Worm (Caenorhabditis elegans): ENCODE measurements around the gene C04C3.4.

C04C3.4 gene

ce11 chrIV:3363221-3363620, 30.9 kb upstream of the C04C3.4 start, which contains the start of gene Y55H10A.2:
TSS of gene Y55H10A.2 (plus strand) at chrIV:3363521.
- no peak for TF ChIP-seq mxl-3 (GFP tag; optimal IDR thresholded peaks at IDR 0.05)
- no peak for TF ChIP-seq unc-130 (GFP tag; optimal IDR thresholded peaks at IDR 0.05)
- peak; percentile 69 for TF ChIP-seq aha-1 (tag)

ce11 chrIV:3363784-3364183, 30.4 kb upstream of the C04C3.4 start:
- TF ChIP-seq nhr-6 (tag; optimal IDR thresholded peaks at IDR 0.05) = no peak
- TF ChIP-seq jun-1 (tag; optimal IDR thresholded peaks at IDR 0.05) = no peak
- TF ChIP-seq vab-7 (GFP tag; IDR thresholded peaks at IDR 0.05) = no peak
- TF ChIP-seq nhr-48 (tag; optimal IDR thresholded peaks at IDR 0.05) = no peak
- TF ChIP-seq nhr-111 (GFP tag; optimal IDR thresholded peaks at IDR 0.05) = no peak
- TF ChIP-seq nhr-76 (tag; optimal IDR thresholded peaks at IDR 0.05) = no peak
- no peak for TF ChIP-seq ama-1 (optimal IDR thresholded peaks at IDR 0.05)
- no peak for TF ChIP-seq pqm-1 (tag; optimal IDR thresholded peaks at IDR 0.05)
- TF ChIP-seq set-16 (GFP tag; IDR thresholded peaks at IDR 0.05) = no peak
- no peak for TF ChIP-seq egl-43 (GFP tag; IDR thresholded peaks at IDR 0.05)
- TF ChIP-seq nhr-102 (tag; optimal IDR thresholded peaks at IDR 0.05) = no peak
- no peak for TF ChIP-seq egl-27 (tag; optimal IDR thresholded peaks at IDR 0.05)
- no peak for TF ChIP-seq arid-1 (GFP tag; conservative IDR thresholded peaks at IDR 0.05)
- TF ChIP-seq pha-4 (GFP tag; IDR thresholded peaks at IDR 0.05) = no peak
- no peak for TF ChIP-seq pha-4 (tag; optimal IDR thresholded peaks at IDR 0.05)

- peak; percentile 49 for TF ChIP-seq pqm-1 (tag; optimal IDR thresholded peaks at IDR 0.05)
- TF ChIP-seq mdt-29 (GFP tag; IDR thresholded peaks at IDR 0.05) = no peak
- TF ChIP-seq lir-3 (tag; optimal IDR thresholded peaks at IDR 0.05) = no peak
- TF ChIP-seq cey-2 (tag; optimal IDR thresholded peaks at IDR 0.05; ENCODE audit: borderline replicate concordance, insufficient read depth) = no peak
- peak; percentile 23 for TF ChIP-seq dpl-1 (GFP tag; optimal IDR thresholded peaks at IDR 0.05)
- no peak for TF ChIP-seq Y48G9A.11 (GFP tag; IDR thresholded peaks at IDR 0.05)
- no peak for TF ChIP-seq fos-1 (tag; optimal IDR thresholded peaks at IDR 0.05)
- TF ChIP-seq lsy-2 (tag; optimal IDR thresholded peaks at IDR 0.05) = peak in 1 of 2 experiments; percentile 37
- peak; percentile 56 for TF ChIP-seq mes-2 (tag; optimal IDR thresholded peaks at IDR 0.05; ENCODE audit: poor library complexity, severe bottlenecking)
- no peak for TF ChIP-seq spr-3 (GFP tag; optimal IDR thresholded peaks at IDR 0.05)
- no peak for TF ChIP-seq duxl-1 (tag; optimal IDR thresholded peaks at IDR 0.05; ENCODE audit: poor library complexity)
- TF ChIP-seq dmd-9 (GFP tag; IDR thresholded peaks at IDR 0.05) = no peak
- no peak for TF ChIP-seq daf-16 (GFP tag; optimal IDR thresholded peaks at IDR 0.05)
- TF ChIP-seq daf-16 (tag; optimal IDR thresholded peaks at IDR 0.05) = no peak
- peak; percentile 13 for TF ChIP-seq nhr-77 (tag; optimal IDR thresholded peaks at IDR 0.05)
- TF ChIP-seq ZK546.5 (tag; optimal IDR thresholded peaks at IDR 0.05) = no peak
- TF ChIP-seq dmd-8 (GFP tag; IDR thresholded peaks at IDR 0.05) = no peak
- TF ChIP-seq nhr-76 (tag; optimal IDR thresholded peaks at IDR 0.05) = no peak
- TF ChIP-seq lin-15B (tag; optimal IDR thresholded peaks at IDR 0.05) = no peak
- TF ChIP-seq aha-1 (tag) = peak; percentile 48
- no peak for TF ChIP-seq php-3 (GFP tag; IDR thresholded peaks at IDR 0.05)
- TF ChIP-seq nhr-237 (tag; optimal IDR thresholded peaks at IDR 0.05) = no peak
- TF ChIP-seq F44E2.7 (GFP tag; IDR thresholded peaks at IDR 0.05) = no peak
- TF ChIP-seq F10B5.3 (tag; optimal IDR thresholded peaks at IDR 0.05) = no peak
- TF ChIP-seq mep-1 (tag; optimal IDR thresholded peaks at IDR 0.05) = peak; percentile 35
- no peak for TF ChIP-seq saeg-2 (GFP tag; IDR thresholded peaks at IDR 0.05)
- peak; percentile 24 for TF ChIP-seq nhr-28 (tag; optimal IDR thresholded peaks at IDR 0.05)
- TF ChIP-seq ceh-28 (tag; optimal IDR thresholded peaks at IDR 0.05) = no peak
- no peak for TF ChIP-seq unc-62 (GFP tag; optimal IDR thresholded peaks at IDR 0.05 in 1 of 2)
- no peak for TF ChIP-seq unc-62 (tag; optimal IDR thresholded peaks at IDR 0.05)
- peak; percentile 65 for TF ChIP-seq hlh-11 (tag; optimal IDR thresholded peaks at IDR 0.05)
Measured at ce11 chrIV:3368638-3369247, 25.4 kb upstream of the C04C3.4 start, which contains the start of gene vha-19. TSS of gene vha-19 (plus strand) at chrIV:3369197.
